Worm (Caenorhabditis elegans): ENCODE measurements around the gene daf-11.
A peak's percentile ranks its signal among the peaks of the same experiment; 100 is the strongest.

daf-11 gene

ce11 chrV:11677494-11677893 is 48.4 kb downstream of the daf-11 start:
- TF ChIP-seq lin-32 (GFP tag; optimal IDR thresholded peaks at IDR 0.05) (no peak), hlh-1 (tag; optimal IDR thresholded peaks at IDR 0.05) (peak; percentile 76), ces-1 (GFP tag; optimal IDR thresholded peaks at IDR 0.05) (no peak), unc-120 (tag; optimal IDR thresholded peaks at IDR 0.05; ENCODE audit: poor library complexity, severe bottlenecking) (peak; percentile 60)

- TF ChIP-seq nhr-28 (tag; optimal IDR thresholded peaks at IDR 0.05) (no peak), nhr-12 (tag; optimal IDR thresholded peaks at IDR 0.05) (no peak), ceh-39 (tag; optimal IDR thresholded peaks at IDR 0.05) (no peak), ces-1 (GFP tag; optimal IDR thresholded peaks at IDR 0.05) (no peak), mep-1 (tag; optimal IDR thresholded peaks at IDR 0.05) (no peak), hlh-1 (tag; optimal IDR thresholded peaks at IDR 0.05) (no peak), lsy-2 (tag; optimal IDR thresholded peaks at IDR 0.05) (no peak), unc-39 (tag; optimal IDR thresholded peaks at IDR 0.05) (no peak), blmp-1 (tag; optimal IDR thresholded peaks at IDR 0.05) (no peak), ceh-43 (GFP tag; optimal IDR thresholded peaks at IDR 0.05) (no peak), unc-120 (tag; optimal IDR thresholded peaks at IDR 0.05; ENCODE audit: poor library complexity, severe bottlenecking) (no peak)
Observed at ce11 chrV:11677030-11677429, 48.8 kb downstream of the daf-11 start.

ce11 chrV:11676498-11676897 is 49.4 kb downstream of the daf-11 start:
- TF ChIP-seq ces-1 (GFP tag; optimal IDR thresholded peaks at IDR 0.05): no peak
- TF ChIP-seq lsy-2 (tag; optimal IDR thresholded peaks at IDR 0.05): no peak
- no peak for TF ChIP-seq lin-13 (tag; optimal IDR thresholded peaks at IDR 0.05)
- no peak for TF ChIP-seq ceh-39 (tag; optimal IDR thresholded peaks at IDR 0.05)
- no peak for TF ChIP-seq hlh-1 (tag; optimal IDR thresholded peaks at IDR 0.05)
- TF ChIP-seq unc-62 (GFP tag; optimal IDR thresholded peaks at IDR 0.05): no peak
- no peak for TF ChIP-seq ceh-83 (GFP tag; optimal IDR thresholded peaks at IDR 0.05)
- no peak for TF ChIP-seq sptf-1 (tag; optimal IDR thresholded peaks at IDR 0.05)
- TF ChIP-seq flh-1 (GFP tag; optimal IDR thresholded peaks at IDR 0.05): no peak
- TF ChIP-seq elt-3 (tag; optimal IDR thresholded peaks at IDR 0.05): no peak
- TF ChIP-seq mep-1 (tag; optimal IDR thresholded peaks at IDR 0.05): no peak
- TF ChIP-seq zip-8 (tag; optimal IDR thresholded peaks at IDR 0.05): no peak
- no peak for TF ChIP-seq snpc-4 (tag; optimal IDR thresholded peaks at IDR 0.05)
- TF ChIP-seq ham-2 (GFP tag; optimal IDR thresholded peaks at IDR 0.05): no peak
- no peak for TF ChIP-seq pha-4 (tag; optimal IDR thresholded peaks at IDR 0.05)
- TF ChIP-seq nhr-28 (tag; optimal IDR thresholded peaks at IDR 0.05): no peak
- no peak for TF ChIP-seq blmp-1 (tag; optimal IDR thresholded peaks at IDR 0.05)
- no peak for TF ChIP-seq mls-2 (tag; optimal IDR thresholded peaks at IDR 0.05)
- no peak for TF ChIP-seq unc-120 (tag; optimal IDR thresholded peaks at IDR 0.05; ENCODE audit: poor library complexity, severe bottlenecking)

DNA sequence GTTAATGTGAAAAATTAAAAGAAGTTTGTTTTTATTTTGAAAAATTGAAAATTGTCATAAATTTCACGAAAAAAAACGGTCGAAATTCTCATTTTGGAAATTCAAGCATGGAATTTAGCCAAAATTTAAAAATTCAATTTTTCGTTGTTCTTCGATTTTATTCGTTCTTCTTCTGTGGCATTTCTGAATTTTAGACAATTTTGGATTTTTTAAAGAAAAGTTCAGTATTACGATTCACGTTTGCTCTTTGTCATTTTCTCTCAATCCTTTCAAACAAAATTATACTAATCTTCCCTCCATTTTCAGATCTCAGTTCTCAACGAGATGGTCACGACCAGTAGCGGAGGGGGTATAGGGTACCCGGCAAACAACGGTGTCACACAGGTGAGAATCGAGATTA is 50.2 kb downstream of the daf-11 start, which contains the start of gene ape-1:
Gene ape-1, plus strand, starts transcription at position 301 of the 400 bp plus-strand sequence.
- TF ChIP-seq M03D4.4 (tag; optimal IDR thresholded peaks at IDR 0.05): no peak
- no peak for TF ChIP-seq nhr-28 (tag; optimal IDR thresholded peaks at IDR 0.05)
- no peak for TF ChIP-seq sem-2 (GFP tag; optimal IDR thresholded peaks at IDR 0.05)
- no peak for TF ChIP-seq lin-32 (GFP tag; optimal IDR thresholded peaks at IDR 0.05)

DNA sequence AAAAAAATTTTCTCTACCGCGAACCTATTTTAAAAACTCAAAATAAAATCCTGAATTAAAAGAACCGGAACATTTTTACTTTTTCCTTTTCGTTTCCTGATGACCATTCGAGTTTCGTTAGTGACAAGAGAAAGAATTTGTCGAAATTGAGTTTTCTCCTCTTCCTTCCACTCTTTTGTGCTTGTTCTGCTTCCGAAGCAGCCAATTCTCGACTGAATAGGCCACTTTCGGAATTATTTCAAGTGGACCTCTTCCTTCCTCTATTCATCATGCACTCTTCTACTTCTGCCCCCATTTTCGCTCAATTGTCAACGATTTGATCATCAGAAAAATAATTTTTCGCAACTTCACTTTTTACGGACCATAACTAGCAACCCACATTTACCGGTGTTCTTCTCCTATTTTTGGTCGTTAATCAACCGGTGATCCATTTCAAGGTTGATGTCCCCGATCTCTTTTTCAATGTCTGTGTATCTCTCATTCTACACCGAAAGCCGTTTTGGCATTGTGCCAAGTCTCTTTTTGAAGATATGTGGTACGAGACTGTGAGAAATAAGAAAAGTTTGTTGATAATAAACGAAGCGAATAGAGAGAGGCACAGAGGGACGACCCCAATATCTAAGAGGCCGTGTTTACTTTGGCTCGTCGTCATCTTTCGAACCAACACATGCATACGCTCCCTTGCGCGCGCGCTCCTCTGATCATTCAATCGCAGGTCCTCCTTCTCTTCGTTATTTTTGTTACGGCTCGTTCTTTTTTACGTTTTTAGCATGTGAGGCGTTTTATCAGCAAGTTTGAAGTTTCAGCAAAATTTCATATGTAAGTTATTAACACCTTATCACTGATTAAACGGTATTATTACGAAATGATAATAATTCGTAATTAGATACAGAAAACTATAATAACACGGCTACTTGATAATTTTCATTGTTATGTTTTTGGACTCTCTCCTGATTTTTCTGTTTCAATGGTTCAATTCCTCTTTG is 51.0 kb downstream of the daf-11 start:
- TF ChIP-seq ces-1 (GFP tag; optimal IDR thresholded peaks at IDR 0.05) (peak; percentile 90), nhr-12 (tag; optimal IDR thresholded peaks at IDR 0.05) (no peak), tbx-8 (GFP tag; optimal IDR thresholded peaks at IDR 0.05) (no peak), pha-4 (tag; optimal IDR thresholded peaks at IDR 0.05) (peak; percentile 43)

DNA sequence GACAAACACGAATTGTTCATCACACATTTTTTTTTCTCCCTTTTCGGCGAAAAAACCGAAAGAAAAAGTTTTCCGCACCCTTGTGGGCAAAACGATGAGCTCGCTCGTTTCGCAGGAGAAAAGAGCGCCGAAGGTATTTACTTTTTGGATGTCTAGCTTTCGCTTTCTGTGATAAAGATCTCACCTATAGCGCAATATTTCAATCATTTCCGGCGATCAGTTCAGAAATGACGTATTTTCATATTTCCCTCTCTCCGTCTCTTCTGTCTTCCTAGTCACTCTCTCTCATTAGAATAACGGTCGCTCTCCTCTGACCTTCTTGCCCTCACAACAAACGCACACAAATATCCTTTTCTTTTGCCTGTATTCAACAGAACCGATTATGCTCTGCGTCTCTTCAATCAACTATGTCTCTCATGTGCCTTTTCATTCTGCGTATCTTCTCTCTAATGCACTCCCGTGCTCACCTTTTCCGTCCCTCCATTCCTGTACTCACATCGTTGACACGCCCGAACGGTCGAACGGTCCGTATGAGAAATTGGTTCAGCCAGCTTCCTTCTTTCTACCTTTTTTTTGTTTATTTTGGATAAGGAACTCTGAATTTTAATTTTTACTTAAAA is 52.0 kb downstream of the daf-11 start:
- peak; percentile 20 for TF ChIP-seq pha-4 (tag; optimal IDR thresholded peaks at IDR 0.05)
- TF ChIP-seq ham-2 (GFP tag; optimal IDR thresholded peaks at IDR 0.05): peak; percentile 79
- no peak for TF ChIP-seq drap-1 (GFP tag; optimal IDR thresholded peaks at IDR 0.05)
- no peak for TF ChIP-seq flh-1 (GFP tag; optimal IDR thresholded peaks at IDR 0.05)
- peak; percentile 88 for TF ChIP-seq blmp-1 (tag; optimal IDR thresholded peaks at IDR 0.05)
- peak; percentile 89 for TF ChIP-seq elt-1 (tag; optimal IDR thresholded peaks at IDR 0.05; ENCODE audit: borderline replicate concordance, insufficient read depth)
- TF ChIP-seq ceh-43 (GFP tag; optimal IDR thresholded peaks at IDR 0.05): peak; percentile 6
- TF ChIP-seq nhr-2 (tag; optimal IDR thresholded peaks at IDR 0.05): peak; percentile 98
- TF ChIP-seq ces-1 (GFP tag; optimal IDR thresholded peaks at IDR 0.05): peak; percentile 13
- TF ChIP-seq cnd-1 (tag; optimal IDR thresholded peaks at IDR 0.05): peak; percentile 12
- TF ChIP-seq nhr-28 (tag; optimal IDR thresholded peaks at IDR 0.05): no peak
- TF ChIP-seq unc-62 (GFP tag; optimal IDR thresholded peaks at IDR 0.05): peak; percentile 69

All from whole organism, mixed stage, embryonic.